Worm (Caenorhabditis elegans): ENCODE results near the gene sodh-2.

- no peak for TF ChIP-seq hnd-1 (tag; optimal IDR thresholded peaks at IDR 0.05)
- TF ChIP-seq tbx-37 (GFP tag; conservative IDR thresholded peaks at IDR 0.05) = no peak
- no peak for TF ChIP-seq F13C5.2 (tag; optimal IDR thresholded peaks at IDR 0.05)
- no peak for TF ChIP-seq hmg-4 (GFP tag; optimal IDR thresholded peaks at IDR 0.05)
- no peak for TF ChIP-seq ama-1 (optimal IDR thresholded peaks at IDR 0.05)
- no peak for TF ChIP-seq ceh-13 (GFP tag; optimal IDR thresholded peaks at IDR 0.05)
- TF ChIP-seq B0310.2 (tag; optimal IDR thresholded peaks at IDR 0.05) = no peak
- TF ChIP-seq aly-1 (tag; optimal IDR thresholded peaks at IDR 0.05) = no peak
- TF ChIP-seq tbx-11 (GFP tag; IDR thresholded peaks at IDR 0.05) = no peak
- TF ChIP-seq pes-1 (GFP tag; IDR thresholded peaks at IDR 0.05) = no peak
- no peak for TF ChIP-seq hmbx-1 (tag; optimal IDR thresholded peaks at IDR 0.05)
- TF ChIP-seq flt-1 (GFP tag; IDR thresholded peaks at IDR 0.05) = no peak
Observed at ce11 chrV:11845492-11845891, 45.6 kb downstream of the sodh-2 start, which contains the start of gene hmp-1.

Measured in whole organism, early embryonic.